Worm (Caenorhabditis elegans) whole organism, mixed stage, embryonic: ENCODE data around the gene F41E7.7.
A peak's percentile ranks its signal among the peaks of the same experiment; 100 is the strongest.

Experiments used
- blmp-1 ChIP-seq: fragments of 150-350 bp; optimal IDR thresholded peaks from 2 replicates; lab custom pipeline; 2014; ENCODE audit warnings: missing biosample characterization, missing genetic modification characterization
- ceh-39 ChIP-seq: fragments of 150-350 bp; optimal IDR thresholded peaks from 2 replicates; lab custom pipeline; 2014; ENCODE audit warnings: missing biosample characterization, missing genetic modification characterization
- ceh-83 ChIP-seq: fragments of 200-800 bp; sonication (Bioruptor generic); optimal IDR thresholded peaks from 2 replicates; lab custom pipeline; 2018; ENCODE audit warnings: mild to moderate bottlenecking, missing genetic modification characterization, missing compliant biosample characterization
- ces-1 ChIP-seq: fragments of 150-350 bp; optimal IDR thresholded peaks from 2 replicates; lab custom pipeline; 2014; ENCODE audit warnings: missing biosample characterization, missing genetic modification reagents, missing genetic modification characterization
- cnd-1 ChIP-seq: fragments of 200-800 bp; sonication (Bioruptor generic); optimal IDR thresholded peaks from 2 replicates; lab custom pipeline; 2018; ENCODE audit warnings: mild to moderate bottlenecking, missing genetic modification characterization, missing compliant biosample characterization
- drap-1 ChIP-seq: fragments of 200-800 bp; sonication (Bioruptor generic); optimal IDR thresholded peaks from 3 replicates; lab custom pipeline; 2018; ENCODE audit warnings: mild to moderate bottlenecking, missing genetic modification characterization, missing compliant biosample characterization
- elt-1 ChIP-seq: sonication (generic microtip); optimal IDR thresholded peaks from 2 replicates; lab custom pipeline; 2017; ENCODE audit warnings: missing genetic modification characterization, mild to moderate bottlenecking, missing compliant biosample characterization, antibody characterized with exemption, moderate library complexity, borderline replicate concordance; ENCODE audit not compliant: insufficient read depth
- elt-3 ChIP-seq: fragments of 150-350 bp; optimal IDR thresholded peaks from 2 replicates; lab custom pipeline; 2014; ENCODE audit warnings: missing biosample characterization, missing genetic modification characterization
- ham-2 ChIP-seq: fragments of 200-800 bp; sonication (Bioruptor generic); optimal IDR thresholded peaks from 2 replicates; lab custom pipeline; 2018; ENCODE audit warnings: mild to moderate bottlenecking, missing genetic modification characterization, missing compliant biosample characterization
- hlh-1 ChIP-seq: fragments of 150-350 bp; optimal IDR thresholded peaks from 2 replicates; lab custom pipeline; 2014; ENCODE audit warnings: missing biosample characterization, missing genetic modification reagents, missing genetic modification characterization
- lin-13 ChIP-seq: fragments of 150-350 bp; optimal IDR thresholded peaks from 2 replicates; lab custom pipeline; 2014; ENCODE audit warnings: missing biosample characterization, missing genetic modification characterization
- lin-32 ChIP-seq: fragments of 200-800 bp; sonication (Bioruptor generic); optimal IDR thresholded peaks from 2 replicates; lab custom pipeline; 2018; ENCODE audit warnings: mild to moderate bottlenecking, missing genetic modification characterization, missing compliant biosample characterization
- lsy-2 ChIP-seq: fragments of 150-350 bp; optimal IDR thresholded peaks from 2 replicates; lab custom pipeline; 2014; ENCODE audit warnings: missing biosample characterization, missing genetic modification characterization
- mls-2 ChIP-seq: sonication (generic microtip); optimal IDR thresholded peaks from 2 replicates; lab custom pipeline; 2016; ENCODE audit warnings: mild to moderate bottlenecking, missing genetic modification characterization, moderate library complexity, missing compliant biosample characterization
- nhr-12 ChIP-seq: fragments of 150-350 bp; optimal IDR thresholded peaks from 2 replicates; lab custom pipeline; 2014; ENCODE audit warnings: missing biosample characterization, missing genetic modification characterization
- nhr-237 ChIP-seq: fragments of 150-350 bp; optimal IDR thresholded peaks from 2 replicates; lab custom pipeline; 2014; ENCODE audit warnings: missing biosample characterization, missing genetic modification characterization
- pha-4 ChIP-seq: fragments of 150-350 bp; optimal IDR thresholded peaks from 2 replicates; lab custom pipeline; 2018; ENCODE audit warnings: missing biosample characterization, missing genetic modification reagents, missing genetic modification characterization
- sem-2 ChIP-seq: fragments of 200-800 bp; sonication (Bioruptor generic); optimal IDR thresholded peaks from 2 replicates; lab custom pipeline; 2018; ENCODE audit warnings: mild to moderate bottlenecking, missing genetic modification characterization, missing compliant biosample characterization
- tbx-8 ChIP-seq: fragments of 200-800 bp; sonication (Bioruptor generic); optimal IDR thresholded peaks from 2 replicates; lab custom pipeline; 2018; ENCODE audit warnings: mild to moderate bottlenecking, missing genetic modification characterization, moderate library complexity, missing compliant biosample characterization
- unc-120 ChIP-seq: sonication (generic microtip); optimal IDR thresholded peaks from 2 replicates; lab custom pipeline; 2017; ENCODE audit warnings: missing genetic modification characterization, missing compliant biosample characterization; ENCODE audit not compliant: poor library complexity, severe bottlenecking
- unc-39 ChIP-seq: fragments of 150-350 bp; optimal IDR thresholded peaks from 2 replicates; lab custom pipeline; 2014; ENCODE audit warnings: missing biosample characterization, missing genetic modification characterization
- unc-62 ChIP-seq: fragments of 150-350 bp; optimal IDR thresholded peaks from 2 replicates; lab custom pipeline; 2014; ENCODE audit warnings: missing biosample characterization, missing genetic modification reagents, missing genetic modification characterization
- zip-8 ChIP-seq: fragments of 150-350 bp; optimal IDR thresholded peaks from 2 replicates; lab custom pipeline; 2014; ENCODE audit warnings: missing biosample characterization, missing genetic modification characterization
- ztf-11 ChIP-seq: fragments of 150-350 bp; optimal IDR thresholded peaks from 2 replicates; lab custom pipeline; 2014; ENCODE audit warnings: missing biosample characterization, missing genetic modification characterization

F41E7.7 gene

DNA sequence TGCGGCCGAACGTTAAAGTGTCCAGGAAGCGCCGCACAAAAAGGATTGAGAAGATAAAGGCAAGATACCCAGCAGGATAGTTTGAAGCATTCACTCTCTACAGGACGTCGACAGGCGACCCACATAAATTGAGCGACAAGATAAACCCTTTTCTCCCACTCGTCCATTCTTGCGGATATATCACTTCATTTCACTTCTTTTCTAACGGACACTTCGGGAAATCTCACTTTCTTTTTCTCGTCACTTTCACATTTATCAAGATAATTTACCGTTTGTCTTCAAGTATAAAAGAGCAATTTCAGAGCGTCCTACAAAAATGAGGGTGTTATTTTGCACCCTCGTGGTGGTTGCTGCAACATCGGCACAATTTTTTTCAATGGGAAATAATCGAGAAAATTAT is 10.0 kb downstream of the F41E7.7 start, which contains the start of gene R07E3.6:
Gene R07E3.6, plus strand, starts transcription at position 158 of the 400 bp plus-strand sequence.
- peak; percentile 27 for TF ChIP-seq elt-1 (tag; lab: Kevin White, UChicago)
- no peak for TF ChIP-seq nhr-12
- TF ChIP-seq blmp-1 (tag; lab: Kevin White, UChicago) = peak; percentile 88
- peak; percentile 54 for TF ChIP-seq unc-62 (GFP tag; lab: Kevin White, UChicago)
- no peak for TF ChIP-seq sem-2

DNA sequence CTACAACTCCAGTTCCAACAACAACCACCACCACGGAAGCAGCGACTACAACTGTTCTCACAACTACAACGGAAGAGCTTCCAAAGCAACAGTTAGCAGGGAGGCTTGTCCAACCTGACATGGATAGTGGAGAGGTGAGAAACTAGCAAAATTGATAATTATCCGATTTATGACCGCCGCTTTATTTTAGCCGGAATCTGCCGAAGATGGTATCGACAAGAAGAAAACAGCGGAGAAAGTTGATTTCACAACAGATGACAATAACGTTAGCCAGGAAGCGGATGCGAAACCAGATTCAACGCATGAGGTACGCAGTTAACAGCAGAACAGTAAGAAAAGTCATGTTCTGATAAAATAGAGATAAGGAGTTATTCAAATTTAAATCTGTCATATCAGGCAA is 10.8 kb downstream of the F41E7.7 start:
- TF ChIP-seq lin-32 (GFP tag; lab: Kevin White, UChicago) (no peak), ham-2 (GFP tag; lab: Kevin White, UChicago) (peak; percentile 39), elt-1 (tag; lab: Kevin White, UChicago) (peak; percentile 27)
- TF ChIP-seq, all 35 proteins: peak for 2

DNA sequence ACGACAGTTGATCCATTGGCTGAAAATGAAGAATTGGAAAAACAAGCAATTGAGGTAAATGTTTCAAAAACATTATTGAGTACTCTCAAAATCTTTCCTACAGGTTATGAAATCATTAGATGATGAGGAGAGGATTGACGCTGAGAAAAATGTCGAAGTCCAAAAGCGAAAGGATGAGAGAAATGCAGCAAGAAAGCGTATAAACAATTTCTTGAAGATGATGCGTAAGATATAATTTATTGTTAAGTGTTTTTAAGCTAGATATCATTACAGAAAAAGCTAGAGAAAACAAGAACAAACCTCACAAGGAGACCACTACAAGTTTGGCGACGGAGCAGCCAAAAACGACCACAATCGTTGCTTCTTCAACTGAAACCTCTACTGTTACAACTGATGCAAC is 12.1 kb downstream of the F41E7.7 start:
- TF ChIP-seq lin-32 (GFP tag; lab: Kevin White, UChicago) (no peak), cnd-1 (tag; lab: Kevin White, UChicago) (no peak), ham-2 (GFP tag; lab: Kevin White, UChicago) (no peak), drap-1 (GFP tag; lab: Kevin White, UChicago) (no peak), nhr-237 (tag; lab: Kevin White, UChicago) (no peak), lsy-2 (no peak), unc-120 (tag; lab: Kevin White, UChicago) (no peak), sem-2 (no peak), ceh-83 (GFP tag; lab: Kevin White, UChicago) (no peak)

DNA sequence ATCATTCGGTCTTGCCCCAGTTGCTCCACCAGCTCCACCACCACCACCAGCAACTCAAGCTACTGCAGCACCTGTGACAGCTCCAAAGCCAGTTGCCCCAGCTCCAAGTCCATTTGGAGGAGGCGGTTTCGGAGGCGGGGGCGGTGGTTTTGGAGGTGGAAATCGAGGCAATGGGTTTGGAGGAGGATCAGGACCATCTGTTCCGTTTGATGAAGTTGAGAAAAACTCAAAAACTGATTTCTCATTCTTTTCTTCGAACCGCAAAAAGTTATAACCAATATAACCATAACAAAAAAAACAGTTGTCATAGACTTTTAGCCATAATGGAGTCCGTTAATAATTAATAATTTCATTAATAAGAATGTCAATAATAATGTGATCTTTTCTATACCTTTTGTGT is 13.8 kb downstream of the F41E7.7 start:
- TF ChIP-seq unc-120 (tag; lab: Kevin White, UChicago) (no peak), mls-2 (tag; lab: Kevin White, UChicago) (no peak), ceh-39 (tag; lab: Kevin White, UChicago) (no peak), zip-8 (tag; lab: Kevin White, UChicago) (no peak), ztf-11 (tag; lab: Kevin White, UChicago) (no peak), lin-13 (tag; lab: Kevin White, UChicago) (no peak), lsy-2 (no peak), blmp-1 (tag; lab: Kevin White, UChicago) (no peak), tbx-8 (GFP tag; lab: Kevin White, UChicago) (no peak)

DNA sequence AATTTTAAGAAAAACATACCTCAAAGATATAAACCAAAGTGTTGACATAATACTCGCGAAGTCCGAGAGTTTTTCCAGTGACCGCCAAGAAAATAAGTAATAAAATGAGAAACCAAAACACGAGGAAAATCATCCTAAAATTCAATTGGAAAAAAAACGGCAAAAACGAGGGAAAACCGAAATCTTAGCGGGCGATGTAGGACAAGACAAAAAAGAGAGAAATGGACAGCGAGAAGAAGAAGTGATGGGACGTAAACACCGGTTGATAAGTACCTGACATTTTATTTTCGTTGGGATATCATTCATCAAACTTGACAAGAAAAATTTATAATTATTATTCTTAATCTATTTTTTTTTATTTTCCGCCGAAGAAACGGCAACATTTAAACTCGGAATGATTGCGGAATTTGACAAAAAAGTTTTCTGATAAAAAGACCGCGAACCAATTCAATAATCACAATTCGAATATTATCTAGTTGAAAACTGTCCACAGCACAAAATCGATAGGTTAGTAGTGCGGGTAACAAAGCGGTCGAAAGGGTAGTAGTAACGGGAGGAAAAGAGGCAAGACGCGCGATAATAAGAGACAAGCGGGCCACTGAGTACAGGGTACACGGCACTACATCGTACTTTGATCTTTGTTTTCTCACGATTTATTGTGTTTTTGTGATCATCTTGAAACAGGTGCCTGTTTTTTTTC is 19.9 kb downstream of the F41E7.7 start, which contains the start of gene acl-5:
Gene acl-5, minus strand, starts transcription at position 134 of the 700 bp plus-strand sequence.
- TF ChIP-seq unc-39 (tag; lab: Kevin White, UChicago) (no peak), pha-4 (tag; lab: Kevin White, UChicago) (no peak)

DNA sequence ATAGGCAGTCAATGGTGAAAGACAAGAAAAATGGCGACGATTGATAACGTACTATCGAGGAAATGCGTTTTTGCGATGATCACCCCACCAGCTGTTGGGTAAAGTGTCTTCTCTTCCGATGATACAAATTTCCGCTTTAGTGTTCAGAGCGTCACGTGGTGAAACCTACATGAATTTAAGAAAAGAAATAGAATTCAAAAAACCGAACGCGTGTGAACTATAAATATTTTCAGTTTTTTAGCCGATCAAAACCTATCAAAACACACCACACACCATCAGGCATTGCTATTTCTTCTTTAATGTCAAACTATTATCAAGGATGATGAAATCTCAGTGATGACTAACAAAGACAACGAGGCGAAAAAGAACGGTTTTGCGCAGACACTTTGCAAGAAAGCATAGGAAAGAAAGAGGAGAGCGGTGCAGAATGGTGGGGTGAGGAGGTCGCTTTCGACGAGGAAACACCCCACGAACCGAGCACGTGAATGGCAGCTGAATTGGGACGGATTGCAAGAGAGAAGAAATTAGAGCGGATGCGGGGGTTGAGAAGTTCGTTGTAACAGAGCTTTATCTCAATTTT is 24.5 kb downstream of the F41E7.7 start:
- TF ChIP-seq unc-62 (GFP tag; lab: Kevin White, UChicago) = peak; percentile 32
- TF ChIP-seq ztf-11 (tag; lab: Kevin White, UChicago) = no peak
- TF ChIP-seq ces-1 (GFP tag; lab: Kevin White, UChicago) = peak; percentile 39
- TF ChIP-seq, all 35 proteins: peak for 2

DNA sequence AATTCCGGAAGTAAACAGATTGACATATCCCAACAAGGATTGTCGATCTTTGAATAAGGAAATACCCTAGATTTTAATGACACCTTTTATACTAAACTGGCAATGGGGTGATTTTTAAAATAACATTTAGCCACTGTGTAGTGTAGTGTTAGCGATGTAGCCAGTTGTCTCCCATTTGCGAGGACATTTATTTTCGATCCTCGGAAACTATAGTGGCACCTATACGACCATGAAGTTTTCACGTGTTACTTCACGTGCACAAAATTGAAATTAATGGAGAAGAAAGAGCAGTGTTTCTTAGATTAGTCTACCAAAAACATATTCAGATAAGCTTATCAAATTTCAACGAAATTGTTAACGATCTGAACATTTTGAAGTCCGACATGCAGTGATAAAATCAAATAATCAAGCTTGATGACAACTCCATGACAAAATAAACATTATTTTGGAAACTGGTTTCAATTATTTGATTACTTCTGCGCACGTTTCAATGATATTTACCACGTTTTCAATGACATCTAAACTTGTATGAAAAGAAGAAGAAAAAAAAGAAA is 25.8 kb downstream of the F41E7.7 start, which contains the start of gene R07E3.4:
Gene R07E3.4, minus strand, starts transcription at position 51 of the 554 bp plus-strand sequence.
- TF ChIP-seq elt-3 (tag; lab: Kevin White, UChicago) (no peak), hlh-1 (tag; lab: Kevin White, UChicago) (peak; percentile 2)
